Fruit fly (Drosophila melanogaster) whole organism, pupa: ENCODE results near the gene Gbs-70E.

Experiments
- CG13204 ChIP-seq: fragments of 200-800 bp; sonication (Bioruptor generic); optimal IDR thresholded peaks from 2 replicates; lab custom pipeline; 2018; ENCODE audit warnings: missing biosample characterization, mild to moderate bottlenecking, missing genetic modification characterization, moderate library complexity
- CG14655 ChIP-seq: fragments of 200-800 bp; sonication (Bioruptor generic); optimal IDR thresholded peaks from 3 replicates; lab custom pipeline; 2017; ENCODE audit warnings: mild to moderate bottlenecking, missing biosample characterization, missing genetic modification reagents, missing genetic modification characterization
- fd96Ca ChIP-seq: fragments of 200-800 bp; sonication (Bioruptor generic); IDR thresholded peaks from 3 replicates; pipeline ENCODE4 v1.3.6; 2022; ENCODE audit warnings: missing biosample characterization, missing genetic modification characterization
- gl ChIP-seq: fragments of 200-800 bp; sonication (Bioruptor generic); optimal IDR thresholded peaks from 2 replicates; lab custom pipeline; 2018; ENCODE audit warnings: missing biosample characterization, mild to moderate bottlenecking, missing genetic modification characterization

- TF ChIP-seq gl (tag; lab: Kevin White, UChicago), result no peak
- no peak for TF ChIP-seq CG13204
- no peak for TF ChIP-seq fd96Ca (GFP tag; lab: Robert Waterston, UW)
- no peak for TF ChIP-seq CG14655
Measured at dm6 chr3L:14556774-14557741, 6.3 kb upstream of the Gbs-70E start.
